Fruit fly (Drosophila melanogaster) whole organism, embryonic: Measurements from ENCODE around the gene CG5104.

ENCODE experiments used
- Awh ChIP-seq: fragments of 200-800 bp; sonication (Bioruptor generic); IDR thresholded peaks from 2 replicates; pipeline ENCODE4, ENCODE4 v1.3.6; 2022; ENCODE audit warnings: missing biosample characterization, missing genetic modification characterization
- CG10565 ChIP-seq: fragments of 200-800 bp; sonication (Bioruptor generic); optimal IDR thresholded peaks from 3 replicates; lab custom pipeline; 2016; ENCODE audit warnings: missing biosample characterization, mild to moderate bottlenecking, missing genetic modification characterization
- CG12299 ChIP-seq: fragments of 200-800 bp; sonication (Bioruptor generic); optimal IDR thresholded peaks from 2 replicates; lab custom pipeline; 2018; ENCODE audit warnings: missing biosample characterization, mild to moderate bottlenecking, missing genetic modification characterization
- CG12769 ChIP-seq: fragments of 200-800 bp; sonication (Bioruptor generic); optimal IDR thresholded peaks from 2 replicates; lab custom pipeline; 2019; ENCODE audit warnings: missing biosample characterization, mild to moderate bottlenecking, missing genetic modification characterization, moderate library complexity
- CG14050 ChIP-seq: fragments of 200-800 bp; sonication (Bioruptor generic); IDR thresholded peaks from 3 replicates; pipeline ENCODE4 v1.3.6; 2022; ENCODE audit warnings: missing biosample characterization, missing genetic modification characterization
- CG15011 ChIP-seq: fragments of 200-800 bp; sonication (Bioruptor generic); optimal IDR thresholded peaks from 3 replicates; lab custom pipeline; 2018; ENCODE audit warnings: missing biosample characterization, mild to moderate bottlenecking, missing genetic modification characterization
- CG17385 ChIP-seq: fragments of 200-800 bp; sonication (Bioruptor generic); optimal IDR thresholded peaks from 3 replicates; lab custom pipeline; 2018; ENCODE audit warnings: missing biosample characterization, mild to moderate bottlenecking, missing genetic modification characterization
- CG18764 ChIP-seq: fragments of 200-800 bp; sonication (Bioruptor generic); optimal IDR thresholded peaks from 3 replicates; lab custom pipeline; 2016; ENCODE audit warnings: missing biosample characterization, missing genetic modification characterization
- CG2199 ChIP-seq: fragments of 200-800 bp; sonication (Bioruptor generic); IDR thresholded peaks from 3 replicates; pipeline ENCODE4 v1.3.6; 2022; ENCODE audit warnings: missing biosample characterization, missing genetic modification characterization
- CG2678 ChIP-seq: fragments of 200-800 bp; sonication (Bioruptor generic); optimal IDR thresholded peaks from 3 replicates; lab custom pipeline; 2019; ENCODE audit warnings: missing biosample characterization, mild to moderate bottlenecking, missing genetic modification characterization, moderate library complexity
- CG31388 ChIP-seq: fragments of 200-800 bp; sonication (Bioruptor generic); optimal IDR thresholded peaks from 2 replicates; lab custom pipeline; 2016; ENCODE audit warnings: missing biosample characterization, missing genetic modification characterization
- CG3281 ChIP-seq: fragments of 200-800 bp; sonication (Bioruptor generic); optimal IDR thresholded peaks from 3 replicates; lab custom pipeline; 2017; ENCODE audit warnings: missing biosample characterization, mild to moderate bottlenecking, missing genetic modification characterization
- CG34422 ChIP-seq: fragments of 200-800 bp; sonication (Bioruptor generic); IDR thresholded peaks from 3 replicates; pipeline ENCODE4 v1.3.6; 2022; ENCODE audit warnings: missing biosample characterization, missing genetic modification characterization
- CG7786 ChIP-seq: fragments of 200-800 bp; sonication (Bioruptor generic); optimal IDR thresholded peaks from 2 replicates; lab custom pipeline; 2016; ENCODE audit warnings: missing biosample characterization, missing genetic modification characterization
- CG8359 ChIP-seq: fragments of 200-800 bp; sonication (Bioruptor generic); optimal IDR thresholded peaks from 2 replicates; lab custom pipeline; 2017; ENCODE audit warnings: missing biosample characterization, mild to moderate bottlenecking, missing genetic modification characterization, borderline replicate concordance
- CG8924 ChIP-seq: fragments of 200-800 bp; optimal IDR thresholded peaks from 3 replicates; lab custom pipeline; 2019; ENCODE audit warnings: missing biosample characterization, mild to moderate bottlenecking, missing genetic modification characterization, moderate library complexity
- HLH3B ChIP-seq: fragments of 200-800 bp; sonication (Bioruptor generic); IDR thresholded peaks from 2 replicates; pipeline ENCODE4 v1.3.6; 2022; ENCODE audit warnings: missing biosample characterization, missing genetic modification characterization
- Lim3 ChIP-seq: fragments of 200-800 bp; sonication (Bioruptor generic); IDR thresholded peaks from 2 replicates; pipeline ENCODE4 v1.3.6; 2022; ENCODE audit warnings: missing biosample characterization, missing genetic modification characterization
- Med ChIP-seq: fragments of 200-800 bp; sonication (Bioruptor generic); peaks from one replicate; lab custom pipeline; 2016; ENCODE audit warnings: missing biosample characterization, missing genetic modification characterization, mild to moderate bottlenecking, inconsistent platforms, moderate library complexity
- NK7.1 ChIP-seq: fragments of 200-800 bp; sonication (Bioruptor generic); optimal IDR thresholded peaks from 3 replicates; lab custom pipeline; 2016; ENCODE audit warnings: missing biosample characterization, missing genetic modification characterization
- Nf-YA ChIP-seq: fragments of 200-800 bp; sonication (Bioruptor generic); IDR thresholded peaks from 2 replicates; pipeline ENCODE4 v1.3.6; 2022; ENCODE audit warnings: missing biosample characterization, missing genetic modification characterization
- Opbp ChIP-seq: fragments of 200-800 bp; sonication (Bioruptor generic); IDR thresholded peaks from 3 replicates; pipeline ENCODE4 v1.3.6; 2022; ENCODE audit warnings: missing biosample characterization, missing genetic modification characterization; ENCODE audit not compliant: partially characterized antibody
- Rfx ChIP-seq: fragments of 200-800 bp; sonication (Bioruptor generic); IDR thresholded peaks from 2 replicates; pipeline ENCODE4 v1.3.6; 2022; ENCODE audit warnings: missing biosample characterization, missing genetic modification characterization
- Sox100B ChIP-seq: fragments of 200-800 bp; sonication (Bioruptor generic); optimal IDR thresholded peaks from 3 replicates; lab custom pipeline; 2018; ENCODE audit warnings: missing biosample characterization, mild to moderate bottlenecking, missing genetic modification characterization
- Ssrp ChIP-seq: fragments of 200-800 bp; sonication (Bioruptor generic); optimal IDR thresholded peaks from 2 replicates; lab custom pipeline; 2018; ENCODE audit warnings: missing biosample characterization, mild to moderate bottlenecking, missing genetic modification characterization, moderate library complexity
- Xrp1 ChIP-seq: fragments of 200-800 bp; sonication (Bioruptor generic); IDR thresholded peaks from 2 replicates; pipeline ENCODE4 v1.3.6; 2022; ENCODE audit warnings: missing biosample characterization, missing genetic modification characterization
- ab ChIP-seq: fragments of 200-800 bp; sonication (Bioruptor generic); optimal IDR thresholded peaks from 2 replicates; lab custom pipeline; 2016; ENCODE audit warnings: missing biosample characterization, missing genetic modification characterization
- abd-A ChIP-seq: fragments of 200-800 bp; sonication (Bioruptor generic); optimal IDR thresholded peaks from 3 replicates; lab custom pipeline; 2019; ENCODE audit warnings: missing biosample characterization, mild to moderate bottlenecking, missing genetic modification characterization, moderate library complexity
- ash1 ChIP-seq: fragments of 200-800 bp; sonication (Bioruptor generic); optimal IDR thresholded peaks from 2 replicates; lab custom pipeline; 2018; ENCODE audit warnings: missing biosample characterization, mild to moderate bottlenecking, missing genetic modification characterization
- bbx ChIP-seq: fragments of 200-800 bp; sonication (Bioruptor generic); IDR thresholded peaks from 2 replicates; pipeline ENCODE4 v1.3.6; 2022; ENCODE audit warnings: missing biosample characterization, missing genetic modification characterization; ENCODE audit not compliant: partially characterized antibody
- caup ChIP-seq: fragments of 200-800 bp; sonication (Bioruptor generic); optimal IDR thresholded peaks from 3 replicates; lab custom pipeline; 2017; ENCODE audit warnings: missing biosample characterization, mild to moderate bottlenecking, missing genetic modification characterization, moderate library complexity; ENCODE audit not compliant: severe bottlenecking
- disco-r ChIP-seq: fragments of 200-800 bp; sonication (Bioruptor generic); optimal IDR thresholded peaks from 2 replicates; lab custom pipeline; 2016; ENCODE audit warnings: missing biosample characterization, missing genetic modification characterization
- exex ChIP-seq: fragments of 200-800 bp; sonication (Bioruptor generic); optimal IDR thresholded peaks from 4 replicates; lab custom pipeline; 2018; ENCODE audit warnings: missing biosample characterization, mild to moderate bottlenecking, missing genetic modification characterization, moderate library complexity
- gfzf ChIP-seq: fragments of 200-800 bp; sonication (Bioruptor generic); optimal IDR thresholded peaks from 2 replicates; lab custom pipeline; 2016; ENCODE audit warnings: missing biosample characterization, mild to moderate bottlenecking, missing genetic modification characterization, moderate library complexity
- gro ChIP-seq: fragments of 200-800 bp; sonication (Bioruptor generic); optimal IDR thresholded peaks from 2 replicates; lab custom pipeline; 2016; ENCODE audit warnings: missing biosample characterization, missing genetic modification characterization
- gsb ChIP-seq: fragments of 200-800 bp; sonication (Bioruptor generic); IDR thresholded peaks from 2 replicates; pipeline ENCODE4 v1.3.6; 2022; ENCODE audit warnings: missing biosample characterization, missing genetic modification characterization
- kni ChIP-seq: fragments of 200-800 bp; sonication (Bioruptor generic); optimal IDR thresholded peaks from 3 replicates; lab custom pipeline; 2017; ENCODE audit warnings: mild to moderate bottlenecking, missing biosample characterization, missing genetic modification reagents, missing genetic modification characterization
- odd ChIP-seq: fragments of 200-800 bp; sonication (Bioruptor generic); optimal IDR thresholded peaks from 2 replicates; lab custom pipeline; 2017; ENCODE audit warnings: missing biosample characterization, mild to moderate bottlenecking, missing genetic modification characterization
- phol ChIP-seq: fragments of 200-800 bp; sonication (Bioruptor generic); optimal IDR thresholded peaks from 3 replicates; lab custom pipeline; 2018; ENCODE audit warnings: missing biosample characterization, mild to moderate bottlenecking, missing genetic modification characterization, moderate library complexity
- prd ChIP-seq, 3 experiments: fragments of >200 bp in 2 of 3; fragments of 200-800 bp in 1 of 3; sonication (Bioruptor generic) in 1 of 3; optimal IDR thresholded peaks in 2 of 3; IDR thresholded peaks in 1 of 3; 2 replicates in 2 of 3; 3 replicates in 1 of 3; pipeline versions ENCODE4 v1.3.6 to Lab custom; 2017 to 2022; ENCODE audit warnings: missing biosample characterization in 1 of 3, missing genetic modification characterization in 1 of 3
- ranshi ChIP-seq: fragments of 200-800 bp; sonication (Bioruptor generic); IDR thresholded peaks from 2 replicates; pipeline ENCODE4 v1.3.6; 2022; ENCODE audit warnings: missing biosample characterization, missing genetic modification characterization
- row ChIP-seq: fragments of 200-800 bp; sonication (Bioruptor generic); IDR thresholded peaks from 3 replicates; pipeline ENCODE4 v1.3.6; 2022; ENCODE audit warnings: missing biosample characterization, missing genetic modification characterization
- sens-2 ChIP-seq: fragments of 200-800 bp; sonication (Bioruptor generic); IDR thresholded peaks from 2 replicates; pipeline ENCODE4 v1.3.6; 2022; ENCODE audit warnings: missing biosample characterization, missing genetic modification characterization
- seq ChIP-seq: fragments of 200-800 bp; sonication (Bioruptor generic); IDR thresholded peaks from 2 replicates; pipeline ENCODE4 v1.3.6; 2022; ENCODE audit warnings: missing biosample characterization, missing genetic modification characterization
- sug ChIP-seq: fragments of 200-800 bp; optimal IDR thresholded peaks from 2 replicates; lab custom pipeline; 2019; ENCODE audit warnings: missing biosample characterization, mild to moderate bottlenecking, missing genetic modification characterization, moderate library complexity
- tap ChIP-seq: fragments of 200-800 bp; optimal IDR thresholded peaks from 3 replicates; lab custom pipeline; 2019; ENCODE audit warnings: missing biosample characterization, mild to moderate bottlenecking, missing genetic modification characterization, moderate library complexity
- unpg ChIP-seq: fragments of 200-800 bp; sonication (Bioruptor generic); optimal IDR thresholded peaks from 3 replicates; lab custom pipeline; 2018; ENCODE audit warnings: missing biosample characterization, mild to moderate bottlenecking, missing genetic modification characterization, moderate library complexity
- zfh2 ChIP-seq: fragments of 200-800 bp; sonication (Bioruptor generic); optimal IDR thresholded peaks from 2 replicates; lab custom pipeline; 2016; ENCODE audit warnings: missing biosample characterization, missing genetic modification characterization

Gene CG5104

DNA sequence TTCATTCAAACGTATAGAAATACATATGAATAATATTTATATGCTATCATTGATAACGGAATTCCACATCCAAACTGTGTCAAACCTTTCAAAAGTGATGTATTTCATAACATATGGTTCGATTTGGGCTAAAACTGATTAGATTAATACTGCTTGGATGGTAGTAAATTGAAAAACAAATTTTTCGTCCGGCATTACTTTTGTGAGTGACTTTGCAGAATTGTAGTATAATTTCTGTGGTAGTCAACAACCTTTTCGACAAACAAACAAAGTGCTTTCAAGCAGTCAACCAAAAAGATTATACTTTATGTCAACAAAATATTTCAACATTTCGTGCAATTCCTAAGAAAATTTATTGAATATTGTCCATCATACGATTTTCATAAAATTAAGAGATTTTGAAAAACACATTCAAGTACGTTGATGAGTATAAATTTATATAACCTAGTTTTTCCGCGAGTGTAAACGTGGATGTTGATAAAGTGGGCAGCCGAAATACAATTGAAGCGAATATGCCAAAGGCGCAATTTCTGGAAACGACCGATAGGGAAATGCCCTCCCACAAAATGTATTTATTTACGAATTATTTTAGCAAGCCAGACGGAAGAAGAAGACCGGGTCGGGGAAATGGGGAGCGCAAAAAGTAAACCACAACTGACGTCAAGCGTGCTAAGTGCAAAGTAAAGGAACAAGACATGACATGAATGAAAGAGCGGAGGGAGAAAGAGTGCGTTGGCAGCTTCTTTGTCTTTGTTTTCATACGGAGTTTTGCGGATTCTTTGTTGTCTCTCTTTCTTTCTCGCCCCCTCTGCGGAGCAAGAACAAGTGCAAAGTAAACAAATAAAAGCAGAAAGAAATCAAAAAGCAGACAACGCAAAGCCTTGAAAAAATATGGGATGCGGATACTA is 2.7 kb upstream of the CG5104 start (continued):
- TF ChIP-seq CG10565 (no peak), exex (tag; lab: Kevin White, UChicago) (peak; percentile 50), ab (GFP tag; lab: Kevin White, UChicago) (no peak), CG8924 (no peak), abd-A (tag; lab: Kevin White, UChicago) (no peak), Med (GFP tag; lab: Kevin White, UChicago) (peak; percentile 84), phol (tag; lab: Kevin White, UChicago) (peak; percentile 31), CG34422 (GFP tag; lab: Robert Waterston, UW) (peak; percentile 50; the same call in 1 of the 3 replicates), CG17385 (peak; percentile 61), sug (tag; lab: Kevin White, UChicago) (peak; percentile 8), Nf-YA (GFP tag; lab: Robert Waterston, UW) (no peak), CG3281 (GFP tag; lab: Kevin White, UChicago) (peak; percentile 47), kni (GFP tag; lab: Kevin White, UChicago) (no peak), ranshi (peak; percentile 57), HLH3B (GFP tag; lab: Robert Waterston, UW) (no peak), gfzf (GFP tag; lab: Kevin White, UChicago) (no peak), CG15011 (GFP tag; lab: Kevin White, UChicago) (no peak), zfh2 (GFP tag; lab: Kevin White, UChicago) (peak; percentile 5), CG18764 (GFP tag; lab: Kevin White, UChicago) (no peak), Lim3 (no peak), row (GFP tag; lab: Robert Waterston, UW) (peak; percentile 56), Rfx (peak; percentile 54), caup (GFP tag; lab: Kevin White, UChicago) (peak; percentile 21), tap (tag; lab: Kevin White, UChicago) (no peak), Ssrp (tag; lab: Kevin White, UChicago) (no peak), Sox100B (peak; percentile 10), Awh (GFP tag; lab: Robert Waterston, UW) (no peak), Opbp (GFP tag; lab: Robert Waterston, UW) (no peak), prd (optimal IDR thresholded peaks at IDR 0.05; lab: Kevin White, UChicago) (no peak), prd (GFP tag; IDR thresholded peaks at IDR 0.05; lab: Robert Waterston, UW) (peak; percentile 35; the same call in 1 of the 3 replicates), CG12299 (tag; lab: Kevin White, UChicago) (peak; percentile 30), odd (GFP tag; lab: Kevin White, UChicago) (peak; percentile 2), bbx (0 out of 2 replicates have a peak, but pooled peaks have one; percentile 31), CG31388 (GFP tag; lab: Kevin White, UChicago) (no peak), sens-2 (GFP tag; lab: Robert Waterston, UW) (no peak), Xrp1 (GFP tag; lab: Robert Waterston, UW) (peak; percentile 38; the same call in 1 of the 2 replicates), NK7.1 (GFP tag; lab: Kevin White, UChicago) (peak; percentile 22), CG14050 (GFP tag; lab: Robert Waterston, UW) (no peak; the same call in 2 of the 3 replicates), unpg (peak; percentile 55), CG2199 (GFP tag; lab: Robert Waterston, UW) (no peak), gsb (GFP tag; lab: Robert Waterston, UW) (no peak), disco-r (GFP tag; lab: Kevin White, UChicago) (no peak), CG2678 (tag; lab: Kevin White, UChicago) (peak; percentile 61), CG7786 (GFP tag; lab: Kevin White, UChicago) (peak; percentile 51), CG12769 (tag; lab: Kevin White, UChicago) (no peak), gro (GFP tag; lab: Kevin White, UChicago) (no peak), CG8359 (GFP tag; lab: Kevin White, UChicago) (no peak), ash1 (GFP tag; lab: Kevin White, UChicago) (no peak), seq (GFP tag; lab: Robert Waterston, UW) (peak; percentile 19; the same call in 1 of the 2 replicates)
